Fruit fly (Drosophila melanogaster) S2 (cell line): Measurements from ENCODE around the gene Prx6a.

ENCODE experiments used
- CG8478 ChIP-seq: fragments of >200 bp; optimal IDR thresholded peaks from 2 replicates; lab custom pipeline; 2018
- CTCF ChIP-seq, 2 experiments: fragments of >200 bp; optimal IDR thresholded peaks; 2 replicates each; lab custom pipeline; 2018

DNA sequence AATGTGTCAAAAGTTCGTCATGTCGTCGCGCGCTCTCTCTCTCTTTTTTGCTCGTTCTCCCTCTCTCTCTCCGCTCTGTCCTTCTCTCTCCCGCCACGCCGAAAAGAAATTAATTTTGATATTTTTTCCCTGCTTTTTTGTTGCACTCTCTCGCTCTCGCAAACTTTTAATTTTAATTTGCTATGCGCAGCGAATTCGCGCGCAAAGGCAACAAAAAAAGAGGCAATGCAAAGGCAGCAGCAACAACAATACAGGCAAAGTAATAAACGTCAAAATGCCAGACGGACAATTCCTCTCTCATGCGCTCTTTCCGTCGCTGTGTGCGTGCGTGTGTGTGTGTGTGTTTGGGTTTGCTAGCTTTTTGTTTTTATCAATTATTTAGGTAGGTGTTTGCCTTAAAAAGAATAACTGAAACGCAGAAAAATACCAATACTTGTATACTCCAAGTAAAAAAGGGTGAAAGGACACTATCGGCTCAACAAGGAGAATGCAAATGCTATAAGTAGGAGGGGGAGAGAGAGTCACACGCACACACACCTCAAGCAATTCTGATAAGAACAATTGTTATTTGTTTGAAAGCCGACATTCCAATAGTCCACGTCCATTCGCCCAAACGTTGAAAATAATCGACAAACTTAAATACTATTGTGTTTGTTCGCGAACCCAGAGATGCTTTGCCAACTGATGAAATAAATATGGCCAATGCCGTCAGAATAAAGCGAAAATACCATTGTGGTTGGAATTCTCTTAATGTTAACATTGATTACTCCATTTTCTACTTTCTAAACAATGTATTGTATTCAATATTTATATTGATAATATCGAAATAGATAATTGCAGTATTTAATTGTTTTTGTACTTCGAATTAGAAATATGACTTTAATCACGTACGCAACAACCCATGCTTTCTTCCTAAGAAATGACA is 8.8 kb upstream of the Prx6a start:
- TF ChIP-seq CG8478 (lab: Kevin White, UChicago) (no peak), CTCF (optimal IDR thresholded peaks at IDR 0.05; lab: Kevin White, UChicago) (no peak)
